Fruit fly (Drosophila melanogaster) whole organism: ENCODE measurements around the gene CG7573.

Experiments
- Dll ChIP-seq: fragments of >200 bp; optimal IDR thresholded peaks from 2 replicates; lab custom pipeline; 2017
- EcR ChIP-seq, 2 experiments: fragments of >200 bp; optimal IDR thresholded peaks; 2 replicates each; lab custom pipeline; 2017; ENCODE audit warnings: missing biosample characterization in 2 of 2, missing genetic modification characterization in 2 of 2, missing genetic modification reagents in 2 of 2
- pan ChIP-seq: fragments of >200 bp; optimal IDR thresholded peaks from 2 replicates; lab custom pipeline; 2017

- no peak for TF ChIP-seq Dll (lab: Kevin White, UChicago)
- peak in 1 of 2 experiments; percentile 35 for TF ChIP-seq EcR (GFP tag; optimal IDR thresholded peaks at IDR 0.05; lab: Kevin White, UChicago)
- TF ChIP-seq pan: no peak
Measured at dm6 chr3L:11328015-11328680, 16.6 kb downstream of the CG7573 start.
